Worm (Caenorhabditis elegans): ENCODE results near the gene cku-80.

ce11 chrIII:4401142-4401541, 18.5 kb upstream of the cku-80 start, which contains the start of gene R07E5.15:
- TF ChIP-seq ama-1 (optimal IDR thresholded peaks at IDR 0.05): no peak
- no peak for TF ChIP-seq ama-1 (GFP tag; optimal IDR thresholded peaks at IDR 0.05)
- TF ChIP-seq unc-130 (GFP tag; optimal IDR thresholded peaks at IDR 0.05): no peak
- no peak for TF ChIP-seq dpl-1 (GFP tag; optimal IDR thresholded peaks at IDR 0.05)
- TF ChIP-seq madf-10 (tag; optimal IDR thresholded peaks at IDR 0.05): no peak

Measured in whole organism, young adult.